Fruit fly (Drosophila melanogaster) whole organism, prepupa: Measurements from ENCODE around the gene CG42397.

ENCODE experiments used
- CG11294 ChIP-seq: fragments of 200-800 bp; sonication (Bioruptor generic); IDR thresholded peaks from 2 replicates; pipeline ENCODE4 v1.3.6; 2022; ENCODE audit warnings: missing biosample characterization, missing genetic modification characterization
- CG11902 ChIP-seq: fragments of 200-800 bp; sonication (Bioruptor generic); optimal IDR thresholded peaks from 3 replicates; lab custom pipeline; 2016; ENCODE audit warnings: missing biosample characterization, missing genetic modification characterization
- CG15336 ChIP-seq: fragments of 200-800 bp; sonication (Bioruptor generic); IDR thresholded peaks from 2 replicates; pipeline ENCODE4 v1.3.6; 2022; ENCODE audit warnings: missing biosample characterization, missing genetic modification characterization
- CG1621 ChIP-seq: fragments of 200-800 bp; sonication (Bioruptor generic); optimal IDR thresholded peaks from 3 replicates; lab custom pipeline; 2018; ENCODE audit warnings: missing biosample characterization, mild to moderate bottlenecking, missing genetic modification characterization
- CG31627 ChIP-seq: fragments of 200-800 bp; sonication (Bioruptor generic); optimal IDR thresholded peaks from 3 replicates; lab custom pipeline; 2016; ENCODE audit warnings: missing biosample characterization, missing genetic modification characterization
- CG32006 ChIP-seq: fragments of 200-800 bp; sonication (Bioruptor generic); optimal IDR thresholded peaks from 3 replicates; lab custom pipeline; 2017; ENCODE audit warnings: missing biosample characterization, mild to moderate bottlenecking, missing genetic modification characterization
- CG3919 ChIP-seq: fragments of 200-800 bp; sonication (Bioruptor generic); optimal IDR thresholded peaks from 3 replicates; lab custom pipeline; 2016; ENCODE audit warnings: missing biosample characterization, missing genetic modification characterization
- CG6276 ChIP-seq: fragments of 200-800 bp; sonication (Bioruptor generic); optimal IDR thresholded peaks from 2 replicates; lab custom pipeline; 2017; ENCODE audit warnings: missing biosample characterization, mild to moderate bottlenecking, missing genetic modification characterization
- CG6792 ChIP-seq: fragments of 200-800 bp; sonication (Bioruptor generic); optimal IDR thresholded peaks from 3 replicates; lab custom pipeline; 2016; ENCODE audit warnings: missing biosample characterization, missing genetic modification characterization
- CG6808 ChIP-seq: fragments of 200-800 bp; sonication (Bioruptor generic); optimal IDR thresholded peaks from 3 replicates; lab custom pipeline; 2017; ENCODE audit warnings: missing biosample characterization, missing genetic modification characterization, mild to moderate bottlenecking, moderate library complexity, missing genetic modification reagents
- CG6854 ChIP-seq: fragments of 200-800 bp; sonication (Bioruptor generic); optimal IDR thresholded peaks from 2 replicates; lab custom pipeline; 2017; ENCODE audit warnings: missing biosample characterization, mild to moderate bottlenecking, missing genetic modification characterization
- CG7368 ChIP-seq: fragments of 200-800 bp; sonication (Bioruptor generic); optimal IDR thresholded peaks from 3 replicates; lab custom pipeline; 2016; ENCODE audit warnings: missing biosample characterization, missing genetic modification characterization
- CG8119 ChIP-seq: fragments of 200-800 bp; sonication (Bioruptor generic); IDR thresholded peaks from 3 replicates; pipeline ENCODE4 v1.3.6; 2022; ENCODE audit warnings: missing biosample characterization, missing genetic modification characterization
- CG8319 ChIP-seq: fragments of 200-800 bp; sonication (Bioruptor generic); optimal IDR thresholded peaks from 3 replicates; lab custom pipeline; 2016; ENCODE audit warnings: missing biosample characterization, missing genetic modification characterization
- Eip78C ChIP-seq: fragments of 200-800 bp; sonication (Bioruptor generic); peaks from one replicate; lab custom pipeline; 2016; ENCODE audit warnings: missing biosample characterization, missing genetic modification characterization
- Ets21C ChIP-seq: fragments of 200-800 bp; sonication (Bioruptor generic); optimal IDR thresholded peaks from 3 replicates; lab custom pipeline; 2016; ENCODE audit warnings: missing biosample characterization, missing genetic modification characterization
- Hr38 ChIP-seq: sonication (Bioruptor generic); optimal IDR thresholded peaks from 2 replicates; lab custom pipeline; 2016; ENCODE audit warnings: missing biosample characterization, missing genetic modification characterization
- Hr39 ChIP-seq: fragments of 200-800 bp; sonication (Bioruptor generic); optimal IDR thresholded peaks from 2 replicates; lab custom pipeline; 2016; ENCODE audit warnings: missing biosample characterization, missing genetic modification characterization
- Met ChIP-seq: fragments of 200-800 bp; sonication (Bioruptor generic); optimal IDR thresholded peaks from 3 replicates; lab custom pipeline; 2016; ENCODE audit warnings: missing biosample characterization, missing genetic modification characterization
- OdsH ChIP-seq: fragments of 200-800 bp; sonication (Bioruptor generic); optimal IDR thresholded peaks from 3 replicates; lab custom pipeline; 2016; ENCODE audit warnings: missing biosample characterization, missing genetic modification characterization
- Smox ChIP-seq: fragments of 200-800 bp; sonication (Bioruptor generic); optimal IDR thresholded peaks from 3 replicates; lab custom pipeline; 2016; ENCODE audit warnings: missing biosample characterization, missing genetic modification characterization
- Sox14 ChIP-seq: fragments of 200-800 bp; sonication (Bioruptor generic); optimal IDR thresholded peaks from 3 replicates; lab custom pipeline; 2016; ENCODE audit warnings: missing biosample characterization, missing genetic modification characterization
- Sox15 ChIP-seq: fragments of 200-800 bp; sonication (Bioruptor generic); optimal IDR thresholded peaks from 3 replicates; lab custom pipeline; 2016; ENCODE audit warnings: missing biosample characterization, missing genetic modification characterization
- acj6 ChIP-seq: fragments of 200-800 bp; sonication (Bioruptor generic); optimal IDR thresholded peaks from 3 replicates; lab custom pipeline; 2016; ENCODE audit warnings: missing biosample characterization, missing genetic modification characterization
- cyc ChIP-seq: fragments of 200-800 bp; sonication (Bioruptor generic); optimal IDR thresholded peaks from 3 replicates; lab custom pipeline; 2016; ENCODE audit warnings: missing biosample characterization, missing genetic modification characterization
- dac ChIP-seq: fragments of 200-800 bp; sonication (Bioruptor generic); optimal IDR thresholded peaks from 2 replicates; lab custom pipeline; 2017; ENCODE audit warnings: missing biosample characterization, mild to moderate bottlenecking, missing genetic modification characterization
- eg ChIP-seq: fragments of 200-800 bp; sonication (Bioruptor generic); IDR thresholded peaks from 3 replicates; pipeline ENCODE4 v1.3.6; 2022; ENCODE audit warnings: missing biosample characterization, missing genetic modification characterization
- esn ChIP-seq: fragments of 200-800 bp; sonication (Bioruptor generic); optimal IDR thresholded peaks from 2 replicates; lab custom pipeline; 2016; ENCODE audit warnings: missing biosample characterization, mild to moderate bottlenecking, missing genetic modification characterization, moderate library complexity
- fd59A ChIP-seq: fragments of 200-800 bp; sonication (Bioruptor generic); optimal IDR thresholded peaks from 2 replicates; lab custom pipeline; 2017; ENCODE audit warnings: missing biosample characterization, mild to moderate bottlenecking, missing genetic modification characterization, missing genetic modification reagents
- fd85E ChIP-seq: fragments of 200-800 bp; sonication (Bioruptor generic); optimal IDR thresholded peaks from 3 replicates; lab custom pipeline; 2016; ENCODE audit warnings: missing biosample characterization, missing genetic modification characterization
- fkh ChIP-seq: fragments of 200-800 bp; sonication (Bioruptor generic); optimal IDR thresholded peaks from 3 replicates; lab custom pipeline; 2017; ENCODE audit warnings: missing biosample characterization, mild to moderate bottlenecking, missing genetic modification characterization, moderate library complexity
- lz ChIP-seq: fragments of 200-800 bp; sonication (Bioruptor generic); optimal IDR thresholded peaks from 3 replicates; lab custom pipeline; 2016; ENCODE audit warnings: missing biosample characterization, missing genetic modification characterization
- net ChIP-seq: fragments of 200-800 bp; sonication (Bioruptor generic); optimal IDR thresholded peaks from 3 replicates; lab custom pipeline; 2016; ENCODE audit warnings: missing biosample characterization, missing genetic modification characterization
- salr ChIP-seq, 2 experiments: fragments of 200-800 bp; sonication (Bioruptor generic); optimal IDR thresholded peaks; 3 replicates each; lab custom pipeline; 2016 to 2018; ENCODE audit warnings: missing biosample characterization in 2 of 2, missing genetic modification characterization in 2 of 2, mild to moderate bottlenecking in 1 of 2
- topi ChIP-seq: fragments of 200-800 bp; sonication (Bioruptor generic); optimal IDR thresholded peaks from 3 replicates; lab custom pipeline; 2016; ENCODE audit warnings: missing biosample characterization, missing genetic modification characterization

The CG42397 gene

dm6 chr3L:12002321-12003248, 29.0 kb upstream of the CG42397 start, which contains the start of the genes Pop2 and CG6928 (continued):
- TF ChIP-seq topi (GFP tag; lab: Kevin White, UChicago) (peak; percentile 59), acj6 (GFP tag; lab: Kevin White, UChicago) (peak; percentile 71), CG1621 (no peak), CG8319 (GFP tag; lab: Kevin White, UChicago) (peak; percentile 35), CG6854 (GFP tag; lab: Kevin White, UChicago) (no peak), dac (GFP tag; lab: Kevin White, UChicago) (no peak), CG7368 (GFP tag; lab: Kevin White, UChicago) (peak; percentile 21), Hr39 (GFP tag; lab: Kevin White, UChicago) (peak; percentile 80), fd85E (peak; percentile 24), CG6276 (GFP tag; lab: Kevin White, UChicago) (no peak)

- peak; percentile 2 for TF ChIP-seq cyc (GFP tag; lab: Kevin White, UChicago)
- no peak for TF ChIP-seq Sox14 (GFP tag; lab: Kevin White, UChicago)
Measured at dm6 chr3L:11997959-11998358, 24.4 kb upstream of the CG42397 start, which contains the start of gene Grip163. TSS of gene Grip163 (minus strand) at chr3L:11998138.

- TF ChIP-seq eg (GFP tag; lab: Robert Waterston, UW), result no peak
- no peak for TF ChIP-seq CG3919
- peak; percentile 3 for TF ChIP-seq Sox15 (GFP tag; lab: Kevin White, UChicago)
- peak; percentile 40 for TF ChIP-seq cyc (GFP tag; lab: Kevin White, UChicago)
- peak; percentile 17 for TF ChIP-seq CG31627
- TF ChIP-seq, all 60 proteins: peak for 3
Measured at dm6 chr3L:11992960-11993359, 19.4 kb upstream of the CG42397 start, which contains the start of gene viaf. TSS of gene viaf (minus strand) at chr3L:11993179.

DNA sequence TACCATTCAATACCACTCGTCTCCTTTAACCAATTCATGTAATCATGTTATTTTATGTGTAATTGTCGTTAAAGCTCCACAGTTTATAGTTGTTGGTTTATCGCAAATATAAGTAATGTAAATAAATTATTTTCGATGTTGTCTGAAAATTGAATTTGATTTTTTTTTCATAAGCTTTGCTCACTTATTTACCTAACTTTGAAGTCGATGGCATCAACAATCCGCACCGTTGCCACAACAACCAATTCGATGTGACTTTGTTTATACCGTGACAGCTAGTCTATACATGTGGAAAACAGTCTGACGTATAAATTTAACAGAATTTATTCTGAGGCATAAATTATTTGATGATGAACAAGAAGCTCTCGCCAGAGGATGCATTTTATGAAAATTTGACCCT, 16.8 kb upstream of the CG42397 start, which contains the start of gene CG6931:
Gene CG6931, plus strand, starts transcription at position 301 of the 400 bp plus-strand sequence.
- no peak for TF ChIP-seq Eip78C (GFP tag; lab: Kevin White, UChicago)
- TF ChIP-seq cyc (GFP tag; lab: Kevin White, UChicago), result no peak
- TF ChIP-seq fkh (GFP tag; lab: Kevin White, UChicago), result no peak
- no peak for TF ChIP-seq Hr39 (GFP tag; lab: Kevin White, UChicago)
- no peak for TF ChIP-seq CG11902 (GFP tag; lab: Kevin White, UChicago)
- no peak for TF ChIP-seq CG15336 (GFP tag; lab: Robert Waterston, UW)
- TF ChIP-seq esn (GFP tag; lab: Kevin White, UChicago), result no peak
- TF ChIP-seq CG1621, result no peak
- no peak for TF ChIP-seq CG6808
- TF ChIP-seq Sox15 (GFP tag; lab: Kevin White, UChicago), result no peak
- TF ChIP-seq Hr38, result no peak
- no peak for TF ChIP-seq CG3919
- no peak for TF ChIP-seq OdsH (GFP tag; lab: Kevin White, UChicago)
- TF ChIP-seq Met (GFP tag; lab: Kevin White, UChicago), result no peak
- TF ChIP-seq Sox14 (GFP tag; lab: Kevin White, UChicago), result no peak
- no peak for TF ChIP-seq CG8119

DNA sequence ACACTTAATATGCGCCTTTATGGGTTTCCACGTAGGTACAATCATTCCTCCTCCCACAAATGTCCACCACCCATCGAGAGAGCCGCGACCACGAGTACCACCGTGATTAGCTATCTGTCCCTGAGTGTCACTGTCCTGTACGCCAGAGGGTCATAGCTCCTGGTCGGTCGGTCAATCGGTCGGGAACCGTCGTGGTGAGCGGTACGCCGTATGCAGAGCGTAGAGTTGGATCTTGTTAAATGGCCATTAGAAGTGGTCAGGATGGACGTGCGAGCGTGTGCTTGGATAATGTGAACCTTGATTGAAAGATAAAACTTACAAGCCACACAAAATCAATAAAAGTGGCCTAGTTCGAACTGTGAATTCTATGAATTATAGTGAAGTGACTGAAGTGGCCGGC, 11.0 kb upstream of the CG42397 start, which contains the start of gene CG6938:
Gene CG6938, plus strand, starts transcription at position 301 of the 400 bp plus-strand sequence.
- TF ChIP-seq Ets21C (no peak), CG11294 (no peak), CG15336 (GFP tag; lab: Robert Waterston, UW) (no peak), fd59A (GFP tag; lab: Kevin White, UChicago) (no peak), cyc (GFP tag; lab: Kevin White, UChicago) (no peak), dac (GFP tag; lab: Kevin White, UChicago) (no peak), fkh (GFP tag; lab: Kevin White, UChicago) (no peak), salr (GFP tag; optimal IDR thresholded peaks at IDR 0.05; lab: Kevin White, UChicago) (no peak), CG6792 (GFP tag; lab: Kevin White, UChicago) (no peak), Hr38 (no peak), CG11902 (GFP tag; lab: Kevin White, UChicago) (no peak), CG3919 (no peak), Smox (GFP tag; lab: Kevin White, UChicago) (no peak), net (GFP tag; lab: Kevin White, UChicago) (no peak), lz (GFP tag; lab: Kevin White, UChicago) (no peak), CG32006 (no peak), CG8319 (GFP tag; lab: Kevin White, UChicago) (no peak), fd85E (no peak), acj6 (GFP tag; lab: Kevin White, UChicago) (no peak)
